Worm (Caenorhabditis elegans) whole organism, midembryonic: ENCODE data around the gene dlhd-1.

Experiments
- cog-1 ChIP-seq: sonication (generic microtip); optimal IDR thresholded peaks from 2 replicates; lab custom pipeline; 2016; ENCODE audit warnings: missing genetic modification characterization, missing compliant biosample characterization
- flt-1 ChIP-seq: fragments of 200-800 bp; sonication (Bioruptor generic); IDR thresholded peaks from 2 replicates; pipeline ENCODE4 v1.3.6; 2022; ENCODE audit warnings: missing genetic modification characterization, missing compliant biosample characterization
- klf-2 ChIP-seq: fragments of 200-800 bp; sonication (Bioruptor generic); conservative IDR thresholded peaks from 2 replicates; pipeline ENCODE4 v1.3.6; 2022; ENCODE audit warnings: missing genetic modification reagents, missing genetic modification characterization, missing compliant biosample characterization
- ref-1 ChIP-seq: fragments of 200-800 bp; sonication (Bioruptor generic); conservative IDR thresholded peaks from 2 replicates; pipeline ENCODE4 v1.3.6; 2022; ENCODE audit warnings: missing genetic modification reagents, missing genetic modification characterization, missing compliant biosample characterization
- tab-1 ChIP-seq: fragments of 200-800 bp; sonication (Bioruptor generic); IDR thresholded peaks from 2 replicates; pipeline ENCODE4 v1.3.6; 2022; ENCODE audit warnings: missing genetic modification characterization, missing compliant biosample characterization
- ztf-29 ChIP-seq: fragments of 200-800 bp; sonication (Bioruptor generic); IDR thresholded peaks from 2 replicates; pipeline ENCODE4 v1.3.6; 2022; ENCODE audit warnings: missing genetic modification reagents, missing genetic modification characterization, missing compliant biosample characterization

DNA sequence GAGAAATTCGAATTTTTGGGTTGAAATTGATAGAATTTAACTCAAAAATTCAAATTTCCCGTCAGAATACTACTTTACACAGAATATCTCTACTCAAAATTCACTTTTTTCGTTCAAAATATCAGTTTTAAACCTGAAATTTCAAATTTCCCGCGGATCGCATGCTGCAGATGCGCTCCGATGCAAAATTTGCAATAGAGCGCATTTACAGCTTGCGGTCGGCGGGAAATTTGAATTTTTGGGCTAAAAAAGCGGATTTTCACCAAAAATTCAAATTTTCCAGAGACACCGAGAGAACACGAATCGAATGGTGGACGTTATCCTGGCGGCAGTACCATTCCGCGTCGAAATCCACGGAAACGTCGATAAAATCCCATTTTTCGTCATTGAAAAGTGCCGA lies 47.2 kb downstream of the dlhd-1 start:
- TF ChIP-seq flt-1 (GFP tag; lab: Robert Waterston, UW): no peak
- TF ChIP-seq ref-1 (GFP tag; lab: Robert Waterston, UW): no peak
- no peak for TF ChIP-seq cog-1 (tag; lab: Kevin White, UChicago)
- TF ChIP-seq tab-1: no peak
- TF ChIP-seq ztf-29 (GFP tag; lab: Robert Waterston, UW): no peak
- TF ChIP-seq klf-2 (GFP tag; lab: Robert Waterston, UW): no peak
